Worm (Caenorhabditis elegans): ENCODE data around the gene clc-25.

Gene clc-25

DNA sequence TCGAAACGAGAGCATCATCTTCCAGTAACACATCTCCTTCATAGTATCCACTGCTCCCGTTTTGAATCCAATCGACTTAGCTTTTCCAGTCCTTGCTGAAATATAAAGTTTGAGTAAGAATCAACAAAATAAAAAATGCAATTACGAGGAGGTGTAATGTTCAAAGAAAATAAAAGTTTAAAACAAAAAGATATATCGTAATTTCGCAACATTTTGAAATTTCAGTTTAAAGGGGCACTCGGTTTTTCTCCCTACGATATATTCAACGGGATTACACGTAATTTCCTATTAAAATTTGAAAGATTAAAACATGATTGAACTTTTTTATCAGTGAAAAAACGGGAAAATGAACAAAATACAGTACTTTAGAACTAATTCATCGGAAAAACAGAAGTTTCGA is 10.1 kb downstream of the clc-25 start, which contains the start of gene Y34F4.3:
Gene Y34F4.3 (minus strand): TSS at position 101 of the 400 bp plus-strand sequence.
- TF ChIP-seq sea-1 (GFP tag; conservative IDR thresholded peaks at IDR 0.05) (no peak), ceh-36 (tag; optimal IDR thresholded peaks at IDR 0.05) (no peak), ceh-13 (GFP tag; optimal IDR thresholded peaks at IDR 0.05) (no peak), flt-1 (GFP tag; IDR thresholded peaks at IDR 0.05) (no peak), tra-4 (tag; optimal IDR thresholded peaks at IDR 0.05) (no peak), B0310.2 (tag; optimal IDR thresholded peaks at IDR 0.05) (no peak), tbx-37 (GFP tag; conservative IDR thresholded peaks at IDR 0.05) (no peak), aly-1 (tag; optimal IDR thresholded peaks at IDR 0.05) (no peak), ama-1 (optimal IDR thresholded peaks at IDR 0.05) (no peak), hmbx-1 (tag; optimal IDR thresholded peaks at IDR 0.05) (no peak), hmg-4 (GFP tag; optimal IDR thresholded peaks at IDR 0.05) (no peak), pes-1 (GFP tag; IDR thresholded peaks at IDR 0.05) (no peak), ets-7 (tag; optimal IDR thresholded peaks at IDR 0.05) (no peak), tbx-11 (GFP tag; IDR thresholded peaks at IDR 0.05) (no peak), hnd-1 (tag; optimal IDR thresholded peaks at IDR 0.05) (no peak), F13C5.2 (tag; optimal IDR thresholded peaks at IDR 0.05) (no peak), scrt-1 (GFP tag; IDR thresholded peaks at IDR 0.05) (no peak)

DNA sequence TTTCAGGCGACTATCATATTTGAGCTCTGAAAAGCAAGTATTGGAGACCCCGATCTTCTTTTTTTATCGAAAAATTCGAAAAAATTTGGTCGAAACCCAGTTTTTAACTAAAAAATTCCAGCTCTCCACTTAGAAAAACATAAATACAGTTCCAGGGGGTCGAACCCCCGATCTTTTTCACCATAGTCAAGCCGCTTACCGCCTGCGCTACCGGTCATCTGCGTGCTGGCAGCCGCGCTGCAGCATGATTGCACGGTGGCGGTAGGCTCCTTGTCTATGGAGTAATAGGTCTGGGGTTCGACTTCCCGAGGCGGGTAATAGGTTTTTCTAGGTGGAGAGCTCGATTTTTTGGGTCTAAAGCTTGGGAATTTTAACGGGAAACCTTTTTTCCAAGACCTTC is 16.4 kb downstream of the clc-25 start, which contains the start of gene clc-24:
Gene clc-24 (plus strand): TSS at position 263 of the 400 bp plus-strand sequence.
- TF ChIP-seq tbx-11 (GFP tag; IDR thresholded peaks at IDR 0.05) (no peak), tbx-37 (GFP tag; conservative IDR thresholded peaks at IDR 0.05) (no peak), ama-1 (optimal IDR thresholded peaks at IDR 0.05) (no peak), hmg-4 (GFP tag; optimal IDR thresholded peaks at IDR 0.05) (no peak), ceh-13 (GFP tag; optimal IDR thresholded peaks at IDR 0.05) (no peak), ceh-36 (tag; optimal IDR thresholded peaks at IDR 0.05) (no peak), scrt-1 (GFP tag; IDR thresholded peaks at IDR 0.05) (no peak), hmbx-1 (tag; optimal IDR thresholded peaks at IDR 0.05) (no peak), aly-1 (tag; optimal IDR thresholded peaks at IDR 0.05) (no peak), flt-1 (GFP tag; IDR thresholded peaks at IDR 0.05) (no peak), F13C5.2 (tag; optimal IDR thresholded peaks at IDR 0.05) (no peak)

DNA sequence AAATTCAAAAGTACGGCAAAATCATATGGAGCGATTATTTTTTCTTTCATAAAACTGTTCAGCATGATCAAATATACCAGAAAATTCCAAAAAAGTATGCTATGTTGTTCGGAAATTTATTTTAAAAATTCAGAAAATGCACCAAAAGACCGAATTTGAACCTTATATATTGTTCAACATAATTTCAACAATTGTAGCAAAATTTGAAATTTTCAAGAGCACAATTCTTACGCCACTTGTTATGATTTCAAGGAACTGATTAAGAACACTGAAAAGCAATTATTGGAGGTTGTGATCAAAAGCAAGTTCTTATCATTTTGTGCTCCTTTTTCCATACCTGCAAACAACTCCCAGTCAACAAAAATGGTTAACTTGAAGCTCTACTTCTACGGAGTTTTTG is 18.1 kb downstream of the clc-25 start, which contains the start of gene clc-27:
Gene clc-27 (plus strand): TSS at position 301 of the 400 bp plus-strand sequence.
- no peak for TF ChIP-seq ets-7 (tag; optimal IDR thresholded peaks at IDR 0.05)
- no peak for TF ChIP-seq tbx-11 (GFP tag; IDR thresholded peaks at IDR 0.05)
- TF ChIP-seq F13C5.2 (tag; optimal IDR thresholded peaks at IDR 0.05), result no peak
- no peak for TF ChIP-seq pes-1 (GFP tag; IDR thresholded peaks at IDR 0.05)
- no peak for TF ChIP-seq hnd-1 (tag; optimal IDR thresholded peaks at IDR 0.05)
- TF ChIP-seq tbx-37 (GFP tag; conservative IDR thresholded peaks at IDR 0.05), result no peak
- TF ChIP-seq ceh-36 (tag; optimal IDR thresholded peaks at IDR 0.05), result no peak
- no peak for TF ChIP-seq ama-1 (optimal IDR thresholded peaks at IDR 0.05)
- no peak for TF ChIP-seq aly-1 (tag; optimal IDR thresholded peaks at IDR 0.05)
- TF ChIP-seq sea-1 (GFP tag; conservative IDR thresholded peaks at IDR 0.05), result no peak
- TF ChIP-seq tra-4 (tag; optimal IDR thresholded peaks at IDR 0.05), result no peak

DNA sequence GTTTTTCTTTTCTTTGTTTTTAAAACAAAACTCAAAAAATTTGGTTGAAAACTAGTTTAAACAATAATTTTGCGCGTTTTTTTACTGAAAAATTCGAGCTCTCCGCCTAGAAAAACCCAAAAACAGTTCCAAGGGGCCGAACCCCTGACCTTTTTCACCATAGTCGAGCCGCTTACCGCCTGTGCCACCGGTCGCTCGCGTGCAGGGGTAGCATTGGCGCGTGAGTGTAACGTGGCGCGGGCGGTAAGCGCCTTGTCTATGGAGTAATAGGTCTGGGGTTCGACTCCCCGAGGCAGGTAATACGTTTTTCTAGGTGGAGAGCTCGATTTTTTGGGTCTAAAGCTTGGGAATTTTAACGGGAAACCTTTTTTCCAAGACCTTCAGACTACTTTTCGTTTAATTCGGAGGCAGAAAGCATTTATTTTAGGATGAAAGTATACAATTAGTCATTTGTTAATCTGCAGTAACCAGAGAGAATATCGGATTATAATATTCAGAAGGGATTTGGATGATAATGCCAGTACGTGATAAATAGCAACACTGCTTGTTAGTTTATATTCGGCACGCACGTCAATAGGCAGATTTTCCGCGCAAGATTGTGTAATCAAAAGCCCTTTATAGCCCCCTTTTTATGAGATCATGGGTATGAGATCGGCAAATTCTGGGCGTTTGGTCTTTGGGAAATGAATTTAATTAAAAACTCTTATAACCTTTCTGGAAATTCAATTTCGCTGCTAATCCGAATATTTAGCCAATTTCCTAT is 18.8 kb downstream of the clc-25 start:
- no peak for TF ChIP-seq hnd-1 (tag; optimal IDR thresholded peaks at IDR 0.05)

DNA sequence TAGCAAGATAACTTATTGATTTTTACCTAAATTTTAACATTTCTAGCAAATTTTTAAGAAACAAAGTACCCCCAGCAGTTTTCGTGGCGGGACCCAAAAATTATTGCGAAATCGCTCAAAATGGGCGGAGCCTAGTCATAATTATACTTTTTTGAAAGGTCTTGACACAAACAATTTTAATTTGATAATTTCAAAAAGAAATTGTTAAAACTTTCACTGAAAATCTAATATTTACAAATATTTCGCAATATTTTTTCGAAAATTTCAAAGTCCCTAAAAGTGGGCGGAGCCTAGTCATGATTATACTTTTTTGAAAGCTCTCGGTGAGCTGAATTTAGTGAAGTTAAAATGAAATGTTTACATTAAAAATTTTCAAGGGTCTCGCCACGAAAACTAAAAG is 21.7 kb downstream of the clc-25 start:
- TF ChIP-seq ama-1 (optimal IDR thresholded peaks at IDR 0.05) (no peak), hnd-1 (tag; optimal IDR thresholded peaks at IDR 0.05) (no peak)

DNA sequence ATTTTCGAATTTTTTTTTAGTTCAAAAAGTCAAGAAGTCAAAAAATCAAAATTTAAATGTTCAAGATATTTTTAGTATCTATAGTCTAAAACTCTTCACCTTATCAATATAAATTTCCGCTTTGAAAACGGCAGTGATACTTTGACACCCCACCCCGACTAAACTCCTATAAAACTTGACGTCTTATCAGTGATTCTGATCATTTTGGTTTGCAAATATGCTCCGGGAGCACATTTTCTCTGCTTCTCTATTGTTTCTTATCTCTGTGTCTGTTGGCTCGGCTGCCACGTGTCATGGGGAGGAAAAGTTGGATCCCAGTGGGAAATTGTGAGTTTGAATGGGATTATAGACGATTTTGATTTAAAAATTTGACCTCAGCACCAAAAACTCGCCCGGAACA is 23.7 kb downstream of the clc-25 start, which contains the start of gene clec-150:
Gene clec-150 (plus strand): TSS at position 198 of the 400 bp plus-strand sequence.
- no peak for TF ChIP-seq aly-1 (tag; optimal IDR thresholded peaks at IDR 0.05)
- TF ChIP-seq B0310.2 (tag; optimal IDR thresholded peaks at IDR 0.05), result no peak

DNA sequence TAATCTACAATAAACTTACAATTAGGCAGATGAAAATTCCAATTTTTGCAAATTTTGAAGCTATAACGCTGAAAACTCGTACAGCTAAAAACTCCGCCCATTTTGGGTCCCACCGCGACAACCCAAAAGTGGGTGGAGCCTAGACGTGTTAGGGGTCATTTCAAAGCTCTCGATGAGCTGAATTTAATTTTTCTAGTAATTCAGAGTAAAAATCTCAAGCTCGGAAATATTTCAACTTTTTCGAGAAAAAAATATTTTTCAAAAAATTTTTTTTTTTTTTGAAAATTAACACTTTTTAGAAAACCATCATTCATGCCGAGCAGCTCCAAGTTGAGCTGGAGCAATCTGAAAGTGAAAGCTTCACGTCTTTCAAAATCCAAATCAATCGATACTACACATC is 24.9 kb downstream of the clc-25 start, which contains the start of gene R06B10.7:
Gene R06B10.7 (minus strand): TSS at position 101 of the 400 bp plus-strand sequence.
- TF ChIP-seq tbx-37 (GFP tag; conservative IDR thresholded peaks at IDR 0.05), result no peak
- no peak for TF ChIP-seq ets-7 (tag; optimal IDR thresholded peaks at IDR 0.05)
- no peak for TF ChIP-seq scrt-1 (GFP tag; IDR thresholded peaks at IDR 0.05)
- no peak for TF ChIP-seq pes-1 (GFP tag; IDR thresholded peaks at IDR 0.05)
- no peak for TF ChIP-seq flt-1 (GFP tag; IDR thresholded peaks at IDR 0.05)
- no peak for TF ChIP-seq B0310.2 (tag; optimal IDR thresholded peaks at IDR 0.05)
- no peak for TF ChIP-seq ceh-13 (GFP tag; optimal IDR thresholded peaks at IDR 0.05)
- TF ChIP-seq ama-1 (optimal IDR thresholded peaks at IDR 0.05), result no peak
- TF ChIP-seq aly-1 (tag; optimal IDR thresholded peaks at IDR 0.05), result no peak
- no peak for TF ChIP-seq hmg-4 (GFP tag; optimal IDR thresholded peaks at IDR 0.05)
- TF ChIP-seq ceh-36 (tag; optimal IDR thresholded peaks at IDR 0.05), result no peak
- no peak for TF ChIP-seq F13C5.2 (tag; optimal IDR thresholded peaks at IDR 0.05)
- TF ChIP-seq hmbx-1 (tag; optimal IDR thresholded peaks at IDR 0.05), result no peak
- no peak for TF ChIP-seq hnd-1 (tag; optimal IDR thresholded peaks at IDR 0.05)
- no peak for TF ChIP-seq tbx-11 (GFP tag; IDR thresholded peaks at IDR 0.05)
- no peak for TF ChIP-seq sea-1 (GFP tag; conservative IDR thresholded peaks at IDR 0.05)
- TF ChIP-seq tra-4 (tag; optimal IDR thresholded peaks at IDR 0.05), result no peak

DNA sequence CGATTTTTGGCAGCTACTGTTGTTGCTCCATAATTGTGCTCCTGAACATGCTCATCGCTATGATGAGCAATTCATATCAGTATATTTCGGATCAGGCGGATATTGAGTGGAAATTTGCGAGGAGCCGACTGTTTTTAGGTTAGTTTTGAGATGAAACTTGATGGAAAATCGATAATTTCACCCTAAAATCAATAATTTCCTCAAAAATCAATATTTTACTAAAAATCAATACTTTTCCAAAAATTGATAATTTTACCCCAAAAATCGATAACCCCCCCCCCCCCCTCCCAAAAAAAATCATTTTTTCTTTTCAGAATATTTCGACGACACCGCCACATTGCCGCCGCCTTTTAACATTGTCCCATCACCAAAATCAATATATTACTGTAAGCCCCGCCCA is 27.3 kb downstream of the clc-25 start:
- no peak for TF ChIP-seq hnd-1 (tag; optimal IDR thresholded peaks at IDR 0.05)
- TF ChIP-seq flt-1 (GFP tag; IDR thresholded peaks at IDR 0.05), result no peak
- TF ChIP-seq hmg-4 (GFP tag; optimal IDR thresholded peaks at IDR 0.05), result no peak
- no peak for TF ChIP-seq ets-7 (tag; optimal IDR thresholded peaks at IDR 0.05)
- TF ChIP-seq ceh-13 (GFP tag; optimal IDR thresholded peaks at IDR 0.05), result no peak
- TF ChIP-seq aly-1 (tag; optimal IDR thresholded peaks at IDR 0.05), result no peak
- no peak for TF ChIP-seq scrt-1 (GFP tag; IDR thresholded peaks at IDR 0.05)
- TF ChIP-seq hmbx-1 (tag; optimal IDR thresholded peaks at IDR 0.05), result no peak
- no peak for TF ChIP-seq pes-1 (GFP tag; IDR thresholded peaks at IDR 0.05)
- no peak for TF ChIP-seq tbx-37 (GFP tag; conservative IDR thresholded peaks at IDR 0.05)
- TF ChIP-seq sea-1 (GFP tag; conservative IDR thresholded peaks at IDR 0.05), result no peak
- TF ChIP-seq tbx-11 (GFP tag; IDR thresholded peaks at IDR 0.05), result no peak
